Fruit fly (Drosophila melanogaster) whole organism, embryonic: ENCODE data around the gene unk.

Experiments used
- Bteb2 ChIP-seq: fragments of 200-800 bp; sonication (Bioruptor generic); optimal IDR thresholded peaks from 2 replicates; lab custom pipeline; 2016; ENCODE audit warnings: missing biosample characterization, missing genetic modification characterization
- CG10267 ChIP-seq: fragments of 200-800 bp; sonication (Bioruptor generic); optimal IDR thresholded peaks from 2 replicates; lab custom pipeline; 2018; ENCODE audit warnings: missing biosample characterization, mild to moderate bottlenecking, missing genetic modification characterization, moderate library complexity
- CG11247 ChIP-seq: fragments of 200-800 bp; sonication (Bioruptor generic); IDR thresholded peaks from 2 replicates; pipeline ENCODE4 v1.3.6; 2022; ENCODE audit warnings: missing biosample characterization, missing genetic modification characterization
- CG13287 ChIP-seq: fragments of 200-800 bp; sonication (Bioruptor generic); IDR thresholded peaks from 2 replicates; pipeline ENCODE4 v1.3.6; 2022; ENCODE audit warnings: missing biosample characterization, missing genetic modification characterization; ENCODE audit not compliant: partially characterized antibody
- CG13894 ChIP-seq: fragments of 200-800 bp; sonication (Bioruptor generic); optimal IDR thresholded peaks from 3 replicates; lab custom pipeline; 2018; ENCODE audit warnings: missing biosample characterization, mild to moderate bottlenecking, missing genetic modification characterization, moderate library complexity
- CG14860 ChIP-seq: fragments of 200-800 bp; sonication (Bioruptor generic); IDR thresholded peaks from 3 replicates; pipeline ENCODE4 v1.3.6; 2022; ENCODE audit warnings: missing biosample characterization, missing genetic modification characterization; ENCODE audit not compliant: partially characterized antibody
- CG15601 ChIP-seq: fragments of 200-800 bp; sonication (Bioruptor generic); optimal IDR thresholded peaks from 3 replicates; lab custom pipeline; 2019; ENCODE audit warnings: missing biosample characterization, mild to moderate bottlenecking, missing genetic modification characterization, moderate library complexity
- CG16813 ChIP-seq: fragments of 200-800 bp; sonication (Bioruptor generic); IDR thresholded peaks from 3 replicates; pipeline ENCODE4 v1.3.6; 2022; ENCODE audit warnings: missing biosample characterization, missing genetic modification characterization; ENCODE audit not compliant: partially characterized antibody
- CG16863 ChIP-seq: fragments of 200-800 bp; sonication (Bioruptor generic); optimal IDR thresholded peaks from 3 replicates; lab custom pipeline; 2016; ENCODE audit warnings: missing biosample characterization, missing genetic modification characterization
- CG17186 ChIP-seq: fragments of 200-800 bp; sonication (Bioruptor generic); optimal IDR thresholded peaks from 3 replicates; lab custom pipeline; 2017; ENCODE audit warnings: missing biosample characterization, missing genetic modification reagents, missing genetic modification characterization
- CG17385 ChIP-seq: fragments of 200-800 bp; sonication (Bioruptor generic); optimal IDR thresholded peaks from 3 replicates; lab custom pipeline; 2018; ENCODE audit warnings: missing biosample characterization, mild to moderate bottlenecking, missing genetic modification characterization
- CG18764 ChIP-seq: fragments of 200-800 bp; sonication (Bioruptor generic); optimal IDR thresholded peaks from 3 replicates; lab custom pipeline; 2016; ENCODE audit warnings: missing biosample characterization, missing genetic modification characterization
- CG2202 ChIP-seq: fragments of 200-800 bp; sonication (Bioruptor generic); optimal IDR thresholded peaks from 2 replicates; lab custom pipeline; 2018; ENCODE audit warnings: missing biosample characterization, mild to moderate bottlenecking, missing genetic modification characterization
- CG33557 ChIP-seq: fragments of 200-800 bp; sonication (Bioruptor generic); optimal IDR thresholded peaks from 2 replicates; lab custom pipeline; 2019; ENCODE audit warnings: missing biosample characterization, mild to moderate bottlenecking, missing genetic modification characterization, moderate library complexity
- CG3995 ChIP-seq: fragments of 200-800 bp; sonication (Bioruptor generic); optimal IDR thresholded peaks from 3 replicates; lab custom pipeline; 2016; ENCODE audit warnings: missing biosample characterization, missing genetic modification characterization
- CG6272 ChIP-seq: fragments of 200-800 bp; sonication (Bioruptor generic); IDR thresholded peaks from 2 replicates; pipeline ENCODE4 v1.3.6; 2022; ENCODE audit warnings: missing biosample characterization, missing genetic modification characterization
- CG6791 ChIP-seq: fragments of 200-800 bp; sonication (Bioruptor generic); IDR thresholded peaks from 3 replicates; pipeline ENCODE4 v1.3.6; 2022; ENCODE audit warnings: missing biosample characterization, missing genetic modification characterization; ENCODE audit not compliant: partially characterized antibody
- CG7987 ChIP-seq: fragments of 200-800 bp; sonication (Bioruptor generic); optimal IDR thresholded peaks from 2 replicates; lab custom pipeline; 2018; ENCODE audit warnings: missing biosample characterization, mild to moderate bottlenecking, missing genetic modification characterization, moderate library complexity
- CG8089 ChIP-seq: fragments of 200-800 bp; sonication (Bioruptor generic); optimal IDR thresholded peaks from 3 replicates; lab custom pipeline; 2016; ENCODE audit warnings: missing biosample characterization, missing genetic modification characterization
- CG9609 ChIP-seq: fragments of 200-800 bp; sonication (Bioruptor generic); optimal IDR thresholded peaks from 3 replicates; lab custom pipeline; 2016; ENCODE audit warnings: missing biosample characterization, missing genetic modification characterization
- CG9932 ChIP-seq: fragments of 200-800 bp; sonication (Bioruptor generic); IDR thresholded peaks from 2 replicates; pipeline ENCODE4 v1.3.6; 2022; ENCODE audit warnings: missing biosample characterization, missing genetic modification characterization
- D ChIP-seq, 2 experiments: fragments of 200-800 bp in 1 of 2; fragments of >200 bp in 1 of 2; sonication (Bioruptor generic) in 1 of 2; optimal IDR thresholded peaks; 2 replicates in 1 of 2; 3 replicates in 1 of 2; lab custom pipeline; 2017; ENCODE audit warnings: mild to moderate bottlenecking in 1 of 2, missing biosample characterization in 1 of 2, missing genetic modification characterization in 1 of 2, missing genetic modification reagents in 1 of 2
- Dek ChIP-seq: fragments of 200-800 bp; sonication (Bioruptor generic); optimal IDR thresholded peaks from 3 replicates; lab custom pipeline; 2019; ENCODE audit warnings: missing biosample characterization, mild to moderate bottlenecking, missing genetic modification characterization, moderate library complexity
- Ets97D ChIP-seq: fragments of 200-800 bp; sonication (Bioruptor generic); optimal IDR thresholded peaks from 3 replicates; lab custom pipeline; 2016; ENCODE audit warnings: missing biosample characterization, missing genetic modification characterization
- Fer2 ChIP-seq: fragments of 200-800 bp; sonication (Bioruptor generic); optimal IDR thresholded peaks from 2 replicates; lab custom pipeline; 2018; ENCODE audit warnings: missing biosample characterization, mild to moderate bottlenecking, missing genetic modification characterization, moderate library complexity
- Fer3 ChIP-seq: fragments of 200-800 bp; sonication (Bioruptor generic); optimal IDR thresholded peaks from 2 replicates; lab custom pipeline; 2018; ENCODE audit warnings: missing biosample characterization, mild to moderate bottlenecking, missing genetic modification characterization, moderate library complexity
- HLH3B ChIP-seq: fragments of 200-800 bp; sonication (Bioruptor generic); IDR thresholded peaks from 2 replicates; pipeline ENCODE4 v1.3.6; 2022; ENCODE audit warnings: missing biosample characterization, missing genetic modification characterization
- HmgD ChIP-seq: fragments of 200-800 bp; sonication (Bioruptor generic); optimal IDR thresholded peaks from 3 replicates; lab custom pipeline; 2016; ENCODE audit warnings: missing biosample characterization, missing genetic modification characterization
- Pdp1 ChIP-seq, 2 experiments: fragments of 200-800 bp; sonication (Bioruptor generic); optimal IDR thresholded peaks; 3 replicates each; lab custom pipeline; 2016; ENCODE audit warnings: missing biosample characterization in 2 of 2, missing genetic modification characterization in 2 of 2, mild to moderate bottlenecking in 1 of 2, moderate library complexity in 1 of 2
- Side ChIP-seq: fragments of 200-800 bp; sonication (Bioruptor generic); optimal IDR thresholded peaks from 2 replicates; lab custom pipeline; 2016; ENCODE audit warnings: missing biosample characterization, missing genetic modification characterization
- Sin3A ChIP-seq: fragments of >200 bp; optimal IDR thresholded peaks from 2 replicates; lab custom pipeline; 2018
- Sry-β ChIP-seq: fragments of 200-800 bp; sonication (Bioruptor generic); optimal IDR thresholded peaks from 2 replicates; lab custom pipeline; 2018; ENCODE audit warnings: missing biosample characterization, mild to moderate bottlenecking, missing genetic modification characterization, moderate library complexity
- Xbp1 ChIP-seq: fragments of 200-800 bp; sonication (Bioruptor generic); optimal IDR thresholded peaks from 3 replicates; lab custom pipeline; 2016; ENCODE audit warnings: missing biosample characterization, mild to moderate bottlenecking, missing genetic modification characterization
- YL-1 ChIP-seq: fragments of 200-800 bp; sonication (Bioruptor generic); optimal IDR thresholded peaks from 3 replicates; lab custom pipeline; 2017; ENCODE audit warnings: missing biosample characterization, mild to moderate bottlenecking, missing genetic modification characterization
- crc ChIP-seq: fragments of 200-800 bp; sonication (Bioruptor generic); optimal IDR thresholded peaks from 2 replicates; lab custom pipeline; 2016; ENCODE audit warnings: missing biosample characterization, missing genetic modification characterization
- ems ChIP-seq: fragments of 200-800 bp; sonication (Bioruptor generic); optimal IDR thresholded peaks from 3 replicates; lab custom pipeline; 2016; ENCODE audit warnings: missing biosample characterization, missing genetic modification characterization
- grn ChIP-seq: fragments of 200-800 bp; sonication (Bioruptor generic); optimal IDR thresholded peaks from 3 replicates; lab custom pipeline; 2017; ENCODE audit warnings: missing biosample characterization, missing genetic modification characterization
- h ChIP-seq: fragments of >200 bp; optimal IDR thresholded peaks from 2 replicates; lab custom pipeline; 2017
- luna ChIP-seq: fragments of 200-800 bp; sonication (Bioruptor generic); optimal IDR thresholded peaks from 2 replicates; lab custom pipeline; 2016; ENCODE audit warnings: missing biosample characterization, missing genetic modification characterization
- nerfin-1 ChIP-seq: fragments of 200-800 bp; sonication (Bioruptor generic); optimal IDR thresholded peaks from 3 replicates; lab custom pipeline; 2019; ENCODE audit warnings: missing biosample characterization, mild to moderate bottlenecking, missing genetic modification characterization, moderate library complexity
- oc ChIP-seq: fragments of 200-800 bp; sonication (Bioruptor generic); optimal IDR thresholded peaks from 2 replicates; lab custom pipeline; 2018; ENCODE audit warnings: missing biosample characterization, mild to moderate bottlenecking, missing genetic modification characterization, moderate library complexity
- odd ChIP-seq: fragments of 200-800 bp; sonication (Bioruptor generic); optimal IDR thresholded peaks from 2 replicates; lab custom pipeline; 2017; ENCODE audit warnings: missing biosample characterization, mild to moderate bottlenecking, missing genetic modification characterization
- p53 ChIP-seq: fragments of 200-800 bp; sonication (Bioruptor generic); optimal IDR thresholded peaks from 2 replicates; lab custom pipeline; 2016; ENCODE audit warnings: missing biosample characterization, missing genetic modification characterization
- peb ChIP-seq: fragments of 200-800 bp; sonication (Bioruptor generic); IDR thresholded peaks from 2 replicates; pipeline ENCODE4 v1.3.6; 2022; ENCODE audit warnings: missing biosample characterization, missing genetic modification characterization
- pros ChIP-seq: fragments of 200-800 bp; sonication (Bioruptor generic); optimal IDR thresholded peaks from 3 replicates; lab custom pipeline; 2019; ENCODE audit warnings: missing biosample characterization, mild to moderate bottlenecking, missing genetic modification characterization, moderate library complexity
- pum ChIP-seq: fragments of 200-800 bp; sonication (Bioruptor generic); optimal IDR thresholded peaks from 2 replicates; lab custom pipeline; 2016; ENCODE audit warnings: missing biosample characterization, missing genetic modification characterization
- row ChIP-seq: fragments of 200-800 bp; sonication (Bioruptor generic); IDR thresholded peaks from 3 replicates; pipeline ENCODE4 v1.3.6; 2022; ENCODE audit warnings: missing biosample characterization, missing genetic modification characterization
- sna ChIP-seq: fragments of 200-800 bp; sonication (Bioruptor generic); IDR thresholded peaks from 2 replicates; pipeline ENCODE4 v1.3.6; 2022; ENCODE audit warnings: missing biosample characterization, missing genetic modification characterization; ENCODE audit not compliant: partially characterized antibody
- so ChIP-seq: fragments of 200-800 bp; sonication (Bioruptor generic); IDR thresholded peaks from 3 replicates; pipeline ENCODE4 v1.3.6; 2022; ENCODE audit warnings: missing biosample characterization, missing genetic modification characterization
- stwl ChIP-seq: fragments of 200-800 bp; sonication (Bioruptor generic); optimal IDR thresholded peaks from 3 replicates; lab custom pipeline; 2018; ENCODE audit warnings: missing biosample characterization, mild to moderate bottlenecking, missing genetic modification characterization, moderate library complexity
- vvl ChIP-seq: fragments of 200-800 bp; sonication (Bioruptor generic); IDR thresholded peaks from 2 replicates; pipeline ENCODE4 v1.3.6; 2022; ENCODE audit warnings: missing biosample characterization, missing genetic modification characterization

Gene unk

dm6 chr3R:23134690-23135089, 23.0 kb downstream of the unk start (continued):
- TF ChIP-seq stwl (tag; lab: Kevin White, UChicago) (no peak), pum (GFP tag; lab: Kevin White, UChicago) (no peak), CG3995 (GFP tag; lab: Kevin White, UChicago) (no peak), CG17385 (GFP tag; lab: Kevin White, UChicago) (no peak), CG9609 (GFP tag; lab: Kevin White, UChicago) (no peak), Fer3 (tag; lab: Kevin White, UChicago) (no peak), CG10267 (tag; lab: Kevin White, UChicago) (no peak), Fer2 (no peak), sna (GFP tag; lab: Robert Waterston, UW) (no peak), Pdp1 (GFP tag; optimal IDR thresholded peaks at IDR 0.05; lab: Kevin White, UChicago) (peak in 1 of 2 experiments; percentile 6), D (optimal IDR thresholded peaks at IDR 0.05; lab: Kevin White, UChicago) (no peak), D (GFP tag; optimal IDR thresholded peaks at IDR 0.05; lab: Kevin White, UChicago) (no peak), CG11247 (no peak), p53 (no peak), HLH3B (GFP tag; lab: Robert Waterston, UW) (0 out of 2 replicates have a peak, but pooled peaks have one; percentile 14), Bteb2 (GFP tag; lab: Kevin White, UChicago) (no peak), Dek (no peak), CG16863 (GFP tag; lab: Kevin White, UChicago) (no peak), CG17186 (GFP tag; lab: Kevin White, UChicago) (no peak), so (GFP tag; lab: Robert Waterston, UW) (no peak), oc (no peak), CG16813 (no peak), crc (GFP tag; lab: Kevin White, UChicago) (no peak), luna (GFP tag; lab: Kevin White, UChicago) (no peak), Sry-β (no peak), CG8089 (GFP tag; lab: Kevin White, UChicago) (no peak), peb (GFP tag; lab: Robert Waterston, UW) (no peak), CG9932 (GFP tag; lab: Robert Waterston, UW) (no peak), Xbp1 (GFP tag; lab: Kevin White, UChicago) (no peak), CG13894 (no peak), Side (GFP tag; lab: Kevin White, UChicago) (no peak), YL-1 (GFP tag; lab: Kevin White, UChicago) (no peak), row (GFP tag; lab: Robert Waterston, UW) (no peak), CG33557 (GFP tag; lab: Kevin White, UChicago) (peak; percentile 53), CG6791 (no peak), nerfin-1 (tag; lab: Kevin White, UChicago) (no peak), CG15601 (tag; lab: Kevin White, UChicago) (no peak), Sin3A (lab: Kevin White, UChicago) (no peak), grn (GFP tag; lab: Kevin White, UChicago) (no peak), ems (GFP tag; lab: Kevin White, UChicago) (no peak), CG14860 (GFP tag; lab: Robert Waterston, UW) (no peak), h (no peak), odd (peak; percentile 2), CG2202 (tag; lab: Kevin White, UChicago) (no peak), vvl (GFP tag; lab: Robert Waterston, UW) (peak; percentile 27; the same call in 1 of the 2 replicates), CG18764 (no peak), pros (GFP tag; lab: Kevin White, UChicago) (peak; percentile 1), Ets97D (GFP tag; lab: Kevin White, UChicago) (no peak), HmgD (GFP tag; lab: Kevin White, UChicago) (no peak), CG7987 (GFP tag; lab: Kevin White, UChicago) (no peak), CG13287 (no peak), CG6272 (no peak)
